Worm (Caenorhabditis elegans): ENCODE data around the gene K01A2.10.

K01A2.10 gene

DNA sequence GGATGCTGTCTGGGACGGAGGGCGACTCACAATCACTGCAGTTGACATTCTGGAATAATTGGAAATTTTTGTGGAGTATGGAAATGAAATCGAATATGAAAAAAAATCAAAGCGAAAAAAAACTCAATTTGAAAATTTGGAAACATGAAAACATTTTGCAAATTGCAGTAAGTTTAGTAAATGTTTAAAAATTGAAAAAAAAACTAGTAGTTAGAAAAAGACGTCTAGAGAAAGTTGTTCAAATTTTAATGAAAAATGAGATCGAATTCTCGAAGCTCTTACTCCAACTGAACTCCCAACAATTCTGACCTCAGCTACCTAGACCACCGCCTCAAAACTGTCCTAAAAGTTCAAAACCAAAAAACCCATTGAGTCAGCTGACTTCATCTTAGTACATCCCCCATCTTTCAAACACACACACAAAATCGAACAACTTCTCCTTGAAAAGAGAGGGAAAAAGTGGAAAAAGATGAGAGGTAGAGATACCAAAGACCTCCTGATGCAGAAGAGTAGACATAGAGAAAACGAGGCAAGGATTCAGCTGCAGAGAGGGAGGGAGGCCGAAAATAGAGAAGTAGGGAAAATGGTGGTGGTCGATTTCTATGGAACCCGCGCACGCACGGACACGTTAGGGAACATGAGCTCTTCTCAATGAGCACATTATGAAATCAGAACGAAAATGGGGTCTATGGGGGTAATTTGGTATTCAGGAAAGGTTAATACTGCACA lies at the start of gene K01A2.10:
TSS of gene K01A2.10 (minus strand) at position 51 of the 729 bp plus-strand sequence.
- TF ChIP-seq tbx-8 (GFP tag; optimal IDR thresholded peaks at IDR 0.05) (no peak), mab-5 (tag; optimal IDR thresholded peaks at IDR 0.05) (no peak), mep-1 (tag; optimal IDR thresholded peaks at IDR 0.05) (peak; percentile 1), ceh-39 (tag; optimal IDR thresholded peaks at IDR 0.05) (no peak), elt-3 (tag; optimal IDR thresholded peaks at IDR 0.05) (no peak), sem-2 (GFP tag; optimal IDR thresholded peaks at IDR 0.05) (no peak), ceh-83 (GFP tag; optimal IDR thresholded peaks at IDR 0.05) (no peak), zip-8 (tag; optimal IDR thresholded peaks at IDR 0.05) (no peak), nhr-28 (tag; optimal IDR thresholded peaks at IDR 0.05) (no peak), ces-1 (GFP tag; optimal IDR thresholded peaks at IDR 0.05) (no peak), sptf-1 (tag; optimal IDR thresholded peaks at IDR 0.05) (peak; percentile 15), ham-2 (GFP tag; optimal IDR thresholded peaks at IDR 0.05) (no peak), lin-32 (GFP tag; optimal IDR thresholded peaks at IDR 0.05) (no peak), bed-3 (GFP tag; optimal IDR thresholded peaks at IDR 0.05) (no peak), nhr-237 (tag; optimal IDR thresholded peaks at IDR 0.05) (no peak), blmp-1 (tag; optimal IDR thresholded peaks at IDR 0.05) (no peak), ceh-43 (GFP tag; optimal IDR thresholded peaks at IDR 0.05) (no peak), flh-1 (GFP tag; optimal IDR thresholded peaks at IDR 0.05) (no peak), pha-4 (tag; optimal IDR thresholded peaks at IDR 0.05) (no peak), lin-13 (tag; optimal IDR thresholded peaks at IDR 0.05) (no peak), unc-62 (GFP tag; optimal IDR thresholded peaks at IDR 0.05) (no peak), unc-39 (tag; optimal IDR thresholded peaks at IDR 0.05) (no peak), hlh-1 (tag; optimal IDR thresholded peaks at IDR 0.05) (peak; percentile 26), cnd-1 (tag; optimal IDR thresholded peaks at IDR 0.05) (no peak), mls-2 (tag; optimal IDR thresholded peaks at IDR 0.05) (no peak)

DNA sequence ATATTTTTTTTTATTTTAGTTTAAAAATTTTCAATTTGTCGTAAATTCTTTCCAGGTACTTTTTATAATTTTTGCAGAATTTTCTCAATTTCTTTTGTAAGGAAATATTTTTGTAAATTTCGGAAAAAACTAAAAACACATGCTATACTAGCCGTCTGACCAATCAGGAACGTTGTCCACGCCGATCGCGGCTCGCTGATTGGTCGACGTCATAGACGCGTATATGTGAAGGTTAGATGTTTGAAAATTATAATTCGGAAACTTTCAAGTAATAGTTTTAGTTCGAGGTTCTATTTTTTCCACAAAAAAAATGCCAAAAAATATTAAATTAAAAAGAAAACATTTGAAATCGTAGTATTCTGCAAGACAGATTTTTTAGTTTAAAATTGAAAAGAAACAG lies 49.3 kb upstream of the K01A2.10 start:
- TF ChIP-seq nhr-76 (tag; optimal IDR thresholded peaks at IDR 0.05): no peak
- no peak for TF ChIP-seq blmp-1 (tag; optimal IDR thresholded peaks at IDR 0.05)
- TF ChIP-seq unc-39 (tag; optimal IDR thresholded peaks at IDR 0.05): no peak
- no peak for TF ChIP-seq nhr-12 (tag; optimal IDR thresholded peaks at IDR 0.05)
- no peak for TF ChIP-seq snpc-4 (tag; optimal IDR thresholded peaks at IDR 0.05)
- no peak for TF ChIP-seq mep-1 (tag; optimal IDR thresholded peaks at IDR 0.05)
- TF ChIP-seq mls-2 (tag; optimal IDR thresholded peaks at IDR 0.05): no peak
- no peak for TF ChIP-seq flh-1 (GFP tag; optimal IDR thresholded peaks at IDR 0.05)
- TF ChIP-seq elt-3 (tag; optimal IDR thresholded peaks at IDR 0.05): no peak
- TF ChIP-seq hlh-1 (tag; optimal IDR thresholded peaks at IDR 0.05): no peak
- no peak for TF ChIP-seq lin-13 (tag; optimal IDR thresholded peaks at IDR 0.05)
- no peak for TF ChIP-seq ceh-43 (GFP tag; optimal IDR thresholded peaks at IDR 0.05)
- TF ChIP-seq lsy-2 (tag; optimal IDR thresholded peaks at IDR 0.05): no peak
- no peak for TF ChIP-seq nhr-237 (tag; optimal IDR thresholded peaks at IDR 0.05)

DNA sequence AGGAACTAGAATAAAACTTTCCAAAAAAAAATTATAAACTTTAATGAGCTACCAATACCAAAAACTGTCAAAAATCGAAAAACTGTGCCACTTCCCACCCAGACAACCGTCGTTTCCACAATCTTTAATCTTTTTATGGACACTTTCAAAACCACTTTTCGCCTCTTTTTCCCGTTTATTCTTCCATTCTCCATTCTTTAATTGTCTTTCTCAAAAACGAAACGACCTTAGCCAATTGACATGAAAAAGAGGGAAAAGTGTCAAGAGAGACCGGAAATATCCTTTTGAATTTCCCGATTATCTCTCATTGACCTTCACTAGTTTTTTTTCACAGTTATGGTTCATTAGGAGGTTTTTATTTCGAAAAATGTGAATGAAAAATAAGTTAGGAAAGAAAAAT lies 48.7 kb upstream of the K01A2.10 start:
- TF ChIP-seq elt-3 (tag; optimal IDR thresholded peaks at IDR 0.05) (no peak), flh-1 (GFP tag; optimal IDR thresholded peaks at IDR 0.05) (no peak), lin-32 (GFP tag; optimal IDR thresholded peaks at IDR 0.05) (no peak), hlh-1 (tag; optimal IDR thresholded peaks at IDR 0.05) (no peak), blmp-1 (tag; optimal IDR thresholded peaks at IDR 0.05) (no peak), ceh-39 (tag; optimal IDR thresholded peaks at IDR 0.05) (no peak), nhr-237 (tag; optimal IDR thresholded peaks at IDR 0.05) (no peak)

DNA sequence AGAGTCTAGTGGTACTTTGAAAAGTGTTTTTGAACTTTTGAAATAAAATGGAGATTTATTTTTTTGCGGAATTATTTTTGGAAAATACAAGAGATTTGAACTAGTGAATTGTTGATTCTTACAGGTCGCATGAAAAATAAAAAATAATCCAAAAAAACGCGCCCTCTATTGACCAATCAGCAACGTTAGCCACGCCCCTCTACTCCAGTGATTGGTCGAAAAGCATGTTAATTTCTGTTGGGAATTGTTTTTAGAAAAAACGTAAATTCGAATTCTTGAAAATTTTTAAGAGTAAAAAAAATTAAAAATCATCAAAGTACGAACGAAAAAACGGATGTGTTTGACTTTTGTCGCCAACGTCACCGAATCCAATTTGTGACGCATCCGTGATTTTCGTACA lies 47.5 kb upstream of the K01A2.10 start:
- TF ChIP-seq sem-2 (GFP tag; optimal IDR thresholded peaks at IDR 0.05) (no peak), elt-1 (tag; optimal IDR thresholded peaks at IDR 0.05; ENCODE audit: borderline replicate concordance, insufficient read depth) (no peak), mep-1 (tag; optimal IDR thresholded peaks at IDR 0.05) (no peak), mab-5 (tag; optimal IDR thresholded peaks at IDR 0.05) (no peak), elt-3 (tag; optimal IDR thresholded peaks at IDR 0.05) (no peak), M03D4.4 (tag; optimal IDR thresholded peaks at IDR 0.05) (no peak), drap-1 (GFP tag; optimal IDR thresholded peaks at IDR 0.05) (no peak), pha-4 (tag; optimal IDR thresholded peaks at IDR 0.05) (no peak), bed-3 (GFP tag; optimal IDR thresholded peaks at IDR 0.05) (no peak), tbx-8 (GFP tag; optimal IDR thresholded peaks at IDR 0.05) (no peak), lin-13 (tag; optimal IDR thresholded peaks at IDR 0.05) (no peak), unc-39 (tag; optimal IDR thresholded peaks at IDR 0.05) (no peak), lin-32 (GFP tag; optimal IDR thresholded peaks at IDR 0.05) (no peak), mls-2 (tag; optimal IDR thresholded peaks at IDR 0.05) (no peak), nhr-28 (tag; optimal IDR thresholded peaks at IDR 0.05) (no peak), ces-1 (GFP tag; optimal IDR thresholded peaks at IDR 0.05) (no peak), nhr-237 (tag; optimal IDR thresholded peaks at IDR 0.05) (no peak), ztf-11 (tag; optimal IDR thresholded peaks at IDR 0.05) (no peak), hlh-1 (tag; optimal IDR thresholded peaks at IDR 0.05) (no peak)
